Fruit fly (Drosophila melanogaster) whole organism, prepupa: ENCODE measurements around the gene Rev1.
A peak's percentile ranks its signal among the peaks of the same experiment; 100 is the strongest.

Source experiments
- Blimp-1 ChIP-seq: fragments of 200-800 bp; sonication (Bioruptor generic); optimal IDR thresholded peaks from 3 replicates; lab custom pipeline; 2017; ENCODE audit warnings: missing biosample characterization, missing genetic modification characterization, mild to moderate bottlenecking, moderate library complexity, missing genetic modification reagents
- CG10631 ChIP-seq: fragments of 200-800 bp; sonication (Bioruptor generic); optimal IDR thresholded peaks from 2 replicates; lab custom pipeline; 2016; ENCODE audit warnings: missing biosample characterization, missing genetic modification characterization
- CG11294 ChIP-seq: fragments of 200-800 bp; sonication (Bioruptor generic); IDR thresholded peaks from 2 replicates; pipeline ENCODE4 v1.3.6; 2022; ENCODE audit warnings: missing biosample characterization, missing genetic modification characterization
- CG11902 ChIP-seq: fragments of 200-800 bp; sonication (Bioruptor generic); optimal IDR thresholded peaks from 3 replicates; lab custom pipeline; 2016; ENCODE audit warnings: missing biosample characterization, missing genetic modification characterization
- CG15336 ChIP-seq: fragments of 200-800 bp; sonication (Bioruptor generic); IDR thresholded peaks from 2 replicates; pipeline ENCODE4 v1.3.6; 2022; ENCODE audit warnings: missing biosample characterization, missing genetic modification characterization
- CG1621 ChIP-seq: fragments of 200-800 bp; sonication (Bioruptor generic); optimal IDR thresholded peaks from 3 replicates; lab custom pipeline; 2018; ENCODE audit warnings: missing biosample characterization, mild to moderate bottlenecking, missing genetic modification characterization
- CG3032 ChIP-seq: fragments of 200-800 bp; optimal IDR thresholded peaks from 2 replicates; lab custom pipeline; 2019; ENCODE audit warnings: missing biosample characterization, mild to moderate bottlenecking, missing genetic modification characterization, moderate library complexity
- CG31627 ChIP-seq: fragments of 200-800 bp; sonication (Bioruptor generic); optimal IDR thresholded peaks from 3 replicates; lab custom pipeline; 2016; ENCODE audit warnings: missing biosample characterization, missing genetic modification characterization
- CG32006 ChIP-seq: fragments of 200-800 bp; sonication (Bioruptor generic); optimal IDR thresholded peaks from 3 replicates; lab custom pipeline; 2017; ENCODE audit warnings: missing biosample characterization, mild to moderate bottlenecking, missing genetic modification characterization
- CG3919 ChIP-seq: fragments of 200-800 bp; sonication (Bioruptor generic); optimal IDR thresholded peaks from 3 replicates; lab custom pipeline; 2016; ENCODE audit warnings: missing biosample characterization, missing genetic modification characterization
- CG6163 ChIP-seq: fragments of 200-800 bp; sonication (Bioruptor generic); IDR thresholded peaks from 3 replicates; pipeline ENCODE4 v1.3.6; 2022; ENCODE audit warnings: missing biosample characterization, missing genetic modification characterization
- CG6792 ChIP-seq: fragments of 200-800 bp; sonication (Bioruptor generic); optimal IDR thresholded peaks from 3 replicates; lab custom pipeline; 2016; ENCODE audit warnings: missing biosample characterization, missing genetic modification characterization
- CG6808 ChIP-seq: fragments of 200-800 bp; sonication (Bioruptor generic); optimal IDR thresholded peaks from 3 replicates; lab custom pipeline; 2017; ENCODE audit warnings: missing biosample characterization, missing genetic modification characterization, mild to moderate bottlenecking, moderate library complexity, missing genetic modification reagents
- CG7368 ChIP-seq: fragments of 200-800 bp; sonication (Bioruptor generic); optimal IDR thresholded peaks from 3 replicates; lab custom pipeline; 2016; ENCODE audit warnings: missing biosample characterization, missing genetic modification characterization
- CG8119 ChIP-seq: fragments of 200-800 bp; sonication (Bioruptor generic); IDR thresholded peaks from 3 replicates; pipeline ENCODE4 v1.3.6; 2022; ENCODE audit warnings: missing biosample characterization, missing genetic modification characterization
- CG8319 ChIP-seq: fragments of 200-800 bp; sonication (Bioruptor generic); optimal IDR thresholded peaks from 3 replicates; lab custom pipeline; 2016; ENCODE audit warnings: missing biosample characterization, missing genetic modification characterization
- CG8632 ChIP-seq: fragments of 200-800 bp; sonication (Bioruptor generic); optimal IDR thresholded peaks from 3 replicates; lab custom pipeline; 2016; ENCODE audit warnings: missing biosample characterization, missing genetic modification characterization
- Eip75B ChIP-seq: fragments of 200-800 bp; sonication (Bioruptor generic); optimal IDR thresholded peaks from 3 replicates; lab custom pipeline; 2016; ENCODE audit warnings: missing biosample characterization, missing genetic modification characterization
- Eip78C ChIP-seq: fragments of 200-800 bp; sonication (Bioruptor generic); peaks from one replicate; lab custom pipeline; 2016; ENCODE audit warnings: missing biosample characterization, missing genetic modification characterization
- Ets21C ChIP-seq: fragments of 200-800 bp; sonication (Bioruptor generic); optimal IDR thresholded peaks from 3 replicates; lab custom pipeline; 2016; ENCODE audit warnings: missing biosample characterization, missing genetic modification characterization
- Ets96B ChIP-seq: fragments of 200-800 bp; optimal IDR thresholded peaks from 2 replicates; lab custom pipeline; 2019; ENCODE audit warnings: missing biosample characterization, mild to moderate bottlenecking, missing genetic modification characterization, moderate library complexity
- Gug ChIP-seq: fragments of 200-800 bp; sonication (Bioruptor generic); IDR thresholded peaks from 2 replicates; pipeline ENCODE4 v1.3.6; 2022; ENCODE audit warnings: missing biosample characterization, missing genetic modification characterization
- Hr38 ChIP-seq: sonication (Bioruptor generic); optimal IDR thresholded peaks from 2 replicates; lab custom pipeline; 2016; ENCODE audit warnings: missing biosample characterization, missing genetic modification characterization
- Hr4 ChIP-seq: fragments of 200-800 bp; sonication (Bioruptor generic); optimal IDR thresholded peaks from 3 replicates; lab custom pipeline; 2016; ENCODE audit warnings: missing biosample characterization, missing genetic modification characterization
- Lpt ChIP-seq: fragments of 200-800 bp; sonication (Bioruptor generic); optimal IDR thresholded peaks from 3 replicates; lab custom pipeline; 2016; ENCODE audit warnings: missing biosample characterization, missing genetic modification characterization
- Met ChIP-seq: fragments of 200-800 bp; sonication (Bioruptor generic); optimal IDR thresholded peaks from 3 replicates; lab custom pipeline; 2016; ENCODE audit warnings: missing biosample characterization, missing genetic modification characterization
- Smox ChIP-seq: fragments of 200-800 bp; sonication (Bioruptor generic); optimal IDR thresholded peaks from 3 replicates; lab custom pipeline; 2016; ENCODE audit warnings: missing biosample characterization, missing genetic modification characterization
- Sox102F ChIP-seq: fragments of 200-800 bp; sonication (Bioruptor generic); optimal IDR thresholded peaks from 2 replicates; lab custom pipeline; 2016; ENCODE audit warnings: missing biosample characterization, mild to moderate bottlenecking, missing genetic modification characterization
- Sox14 ChIP-seq: fragments of 200-800 bp; sonication (Bioruptor generic); optimal IDR thresholded peaks from 3 replicates; lab custom pipeline; 2016; ENCODE audit warnings: missing biosample characterization, missing genetic modification characterization
- Sox15 ChIP-seq: fragments of 200-800 bp; sonication (Bioruptor generic); optimal IDR thresholded peaks from 3 replicates; lab custom pipeline; 2016; ENCODE audit warnings: missing biosample characterization, missing genetic modification characterization
- achi ChIP-seq: fragments of 200-800 bp; sonication (Bioruptor generic); optimal IDR thresholded peaks from 3 replicates; lab custom pipeline; 2016; ENCODE audit warnings: missing biosample characterization, missing genetic modification characterization
- acj6 ChIP-seq: fragments of 200-800 bp; sonication (Bioruptor generic); optimal IDR thresholded peaks from 3 replicates; lab custom pipeline; 2016; ENCODE audit warnings: missing biosample characterization, missing genetic modification characterization
- dsx ChIP-seq: fragments of 200-800 bp; optimal IDR thresholded peaks from 3 replicates; lab custom pipeline; 2019; ENCODE audit warnings: missing biosample characterization, mild to moderate bottlenecking, missing genetic modification characterization, moderate library complexity; ENCODE audit not compliant: poor library complexity, severe bottlenecking
- eg ChIP-seq: fragments of 200-800 bp; sonication (Bioruptor generic); IDR thresholded peaks from 3 replicates; pipeline ENCODE4 v1.3.6; 2022; ENCODE audit warnings: missing biosample characterization, missing genetic modification characterization
- fd59A ChIP-seq: fragments of 200-800 bp; sonication (Bioruptor generic); optimal IDR thresholded peaks from 2 replicates; lab custom pipeline; 2017; ENCODE audit warnings: missing biosample characterization, mild to moderate bottlenecking, missing genetic modification characterization, missing genetic modification reagents
- fkh ChIP-seq: fragments of 200-800 bp; sonication (Bioruptor generic); optimal IDR thresholded peaks from 3 replicates; lab custom pipeline; 2017; ENCODE audit warnings: missing biosample characterization, mild to moderate bottlenecking, missing genetic modification characterization, moderate library complexity
- lz ChIP-seq: fragments of 200-800 bp; sonication (Bioruptor generic); optimal IDR thresholded peaks from 3 replicates; lab custom pipeline; 2016; ENCODE audit warnings: missing biosample characterization, missing genetic modification characterization
- net ChIP-seq: fragments of 200-800 bp; sonication (Bioruptor generic); optimal IDR thresholded peaks from 3 replicates; lab custom pipeline; 2016; ENCODE audit warnings: missing biosample characterization, missing genetic modification characterization
- salr ChIP-seq, 2 experiments: fragments of 200-800 bp; sonication (Bioruptor generic); optimal IDR thresholded peaks; 3 replicates each; lab custom pipeline; 2016 to 2018; ENCODE audit warnings: missing biosample characterization in 2 of 2, missing genetic modification characterization in 2 of 2, mild to moderate bottlenecking in 1 of 2
- ss ChIP-seq, 2 experiments: fragments of 200-800 bp; sonication (Bioruptor generic); optimal IDR thresholded peaks; 2 replicates in 1 of 2; 3 replicates in 1 of 2; lab custom pipeline; 2017 to 2018; ENCODE audit warnings: mild to moderate bottlenecking in 2 of 2, missing biosample characterization in 2 of 2, missing genetic modification characterization in 2 of 2, moderate library complexity in 1 of 2
- svp ChIP-seq: fragments of 200-800 bp; sonication (Bioruptor generic); peaks from one replicate; lab custom pipeline; 2016; ENCODE audit warnings: missing biosample characterization, missing genetic modification characterization
- topi ChIP-seq: fragments of 200-800 bp; sonication (Bioruptor generic); optimal IDR thresholded peaks from 3 replicates; lab custom pipeline; 2016; ENCODE audit warnings: missing biosample characterization, missing genetic modification characterization
- vri ChIP-seq: fragments of 200-800 bp; sonication (Bioruptor generic); optimal IDR thresholded peaks from 3 replicates; lab custom pipeline; 2016; ENCODE audit warnings: missing biosample characterization, mild to moderate bottlenecking, missing genetic modification characterization

Gene Rev1

DNA sequence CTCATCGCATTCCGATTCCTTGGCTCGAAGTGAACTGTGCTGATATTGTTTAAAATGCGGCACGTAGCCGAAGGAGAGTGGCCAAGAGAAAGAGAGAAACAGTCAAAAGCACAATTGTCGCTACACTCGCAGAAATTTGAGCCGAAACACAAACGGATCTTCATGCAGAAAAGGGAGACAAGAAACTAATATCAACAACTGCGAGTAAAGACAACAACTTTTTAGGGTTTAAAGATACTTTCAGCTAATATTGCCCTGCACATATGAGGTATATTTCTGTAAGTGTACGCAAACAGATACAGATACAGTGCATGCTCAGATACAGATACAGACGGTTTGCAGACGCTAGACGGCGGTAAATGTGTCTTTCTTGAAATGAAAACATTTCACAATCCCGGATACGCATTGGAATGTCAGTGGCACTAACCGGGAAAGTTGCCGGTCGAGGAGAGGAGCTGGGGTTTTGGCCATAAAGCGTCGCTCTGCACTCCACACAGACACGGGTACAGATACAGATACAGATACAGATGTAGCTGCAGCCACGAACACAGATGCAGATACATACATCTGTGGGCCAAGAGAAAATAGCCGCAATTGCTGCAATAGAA, 9.9 kb upstream of the Rev1 start (continued):
- TF ChIP-seq Sox102F (GFP tag; lab: Kevin White, UChicago) (peak; percentile 89), achi (peak; percentile 92), Hr4 (GFP tag; lab: Kevin White, UChicago) (peak; percentile 98), Smox (GFP tag; lab: Kevin White, UChicago) (peak; percentile 87), CG6808 (peak; percentile 77), CG8119 (GFP tag; lab: Robert Waterston, UW) (peak; percentile 94), dsx (GFP tag; lab: Kevin White, UChicago) (peak; percentile 82), CG7368 (GFP tag; lab: Kevin White, UChicago) (peak; percentile 92), CG15336 (GFP tag; lab: Robert Waterston, UW) (peak; percentile 94), Eip75B (GFP tag; lab: Kevin White, UChicago) (peak; percentile 92), Met (GFP tag; lab: Kevin White, UChicago) (peak; percentile 92), acj6 (GFP tag; lab: Kevin White, UChicago) (peak; percentile 94), CG32006 (GFP tag; lab: Kevin White, UChicago) (peak; percentile 98), CG3032 (peak; percentile 81), CG6792 (peak; percentile 89), Sox15 (GFP tag; lab: Kevin White, UChicago) (peak; percentile 76), Blimp-1 (peak; percentile 59), salr (GFP tag; optimal IDR thresholded peaks at IDR 0.05; lab: Kevin White, UChicago) (peak; percentile 75 to 93), Ets96B (peak; percentile 84), svp (GFP tag; lab: Kevin White, UChicago) (peak; percentile 93), Gug (peak; percentile 92), CG11902 (GFP tag; lab: Kevin White, UChicago) (peak; percentile 84), Ets21C (GFP tag; lab: Kevin White, UChicago) (peak; percentile 82), Sox14 (GFP tag; lab: Kevin White, UChicago) (peak; percentile 93), lz (peak; percentile 87), net (GFP tag; lab: Kevin White, UChicago) (peak; percentile 90), fd59A (GFP tag; lab: Kevin White, UChicago) (peak; percentile 82), CG10631 (GFP tag; lab: Kevin White, UChicago) (peak; percentile 92), topi (peak; percentile 89), CG8632 (GFP tag; lab: Kevin White, UChicago) (peak; percentile 78), fkh (GFP tag; lab: Kevin White, UChicago) (peak; percentile 80), CG6163 (GFP tag; lab: Robert Waterston, UW) (peak; percentile 96), CG1621 (peak; percentile 86), CG3919 (GFP tag; lab: Kevin White, UChicago) (peak; percentile 95)

DNA sequence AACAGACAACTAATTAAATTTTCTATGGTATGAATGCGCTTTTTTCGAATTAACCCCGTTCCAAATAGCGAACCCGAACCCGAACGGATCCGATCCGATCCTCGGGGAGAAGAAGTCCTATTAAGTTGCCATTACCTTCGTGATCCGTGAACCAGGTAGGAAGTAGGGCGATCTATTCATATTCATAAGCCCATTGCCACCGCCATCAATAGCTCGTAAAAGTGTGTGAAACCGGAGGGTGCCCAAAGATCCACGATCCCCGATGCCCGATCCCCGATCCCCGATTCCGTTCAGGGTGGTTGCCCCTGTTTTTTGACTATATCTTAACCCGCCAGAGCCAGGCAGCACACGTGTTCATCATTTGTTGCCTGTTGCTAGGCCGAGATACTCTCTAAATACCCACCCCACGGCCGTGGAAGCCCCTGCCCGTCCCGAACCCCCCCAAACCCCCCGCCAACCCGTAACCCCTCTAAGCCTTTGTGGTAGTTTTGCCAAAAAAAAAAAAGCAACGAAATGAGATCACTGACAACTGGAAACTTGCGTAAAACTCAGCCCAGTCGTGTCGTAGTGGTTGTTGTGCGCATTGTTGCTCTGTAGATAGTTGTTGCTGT, 8.6 kb upstream of the Rev1 start:
- TF ChIP-seq CG8319 (GFP tag; lab: Kevin White, UChicago) (no peak), eg (GFP tag; lab: Robert Waterston, UW) (no peak), vri (no peak), Ets21C (GFP tag; lab: Kevin White, UChicago) (no peak), Eip78C (GFP tag; lab: Kevin White, UChicago) (no peak), CG11294 (GFP tag; lab: Robert Waterston, UW) (no peak), CG3919 (GFP tag; lab: Kevin White, UChicago) (no peak), CG31627 (no peak), salr (GFP tag; optimal IDR thresholded peaks at IDR 0.05; lab: Kevin White, UChicago) (no peak), Lpt (GFP tag; lab: Kevin White, UChicago) (no peak), Hr38 (GFP tag; lab: Kevin White, UChicago) (no peak), ss (GFP tag; optimal IDR thresholded peaks at IDR 0.05; lab: Kevin White, UChicago) (no peak)
